Worm (Caenorhabditis elegans): ENCODE measurements around the gene epg-5.

Gene epg-5

ce11 chrII:6642651-6643167 lies 33.5 kb upstream of the epg-5 start, which contains the start of gene T19D12.6:
T19D12.6 (minus strand) TSS chrII:6643117.
- TF ChIP-seq lim-6 (tag; optimal IDR thresholded peaks at IDR 0.05) (no peak), hlh-13 (GFP tag; optimal IDR thresholded peaks at IDR 0.05) (no peak), hlh-15 (tag; optimal IDR thresholded peaks at IDR 0.05) (no peak), ref-2 (tag; optimal IDR thresholded peaks at IDR 0.05) (no peak), pqm-1 (tag; optimal IDR thresholded peaks at IDR 0.05) (no peak), hlh-30 (tag; optimal IDR thresholded peaks at IDR 0.05; ENCODE audit: insufficient read depth) (no peak), pros-1 (tag; optimal IDR thresholded peaks at IDR 0.05) (no peak), ceh-6 (GFP tag; optimal IDR thresholded peaks at IDR 0.05) (no peak), T23F11.4 (GFP tag; optimal IDR thresholded peaks at IDR 0.05) (no peak), zip-5 (tag; optimal IDR thresholded peaks at IDR 0.05) (no peak), dmd-4 (tag; optimal IDR thresholded peaks at IDR 0.05; ENCODE audit: borderline replicate concordance) (no peak), ceh-22 (tag; optimal IDR thresholded peaks at IDR 0.05) (no peak), unc-42 (tag; optimal IDR thresholded peaks at IDR 0.05) (no peak), ceh-34 (tag; optimal IDR thresholded peaks at IDR 0.05) (no peak)

ce11 chrII:6642180-6642579 lies 33.0 kb upstream of the epg-5 start:
- no peak for TF ChIP-seq hlh-6 (tag; optimal IDR thresholded peaks at IDR 0.05)
- peak; percentile 67 for TF ChIP-seq unc-42 (tag; optimal IDR thresholded peaks at IDR 0.05)

- TF ChIP-seq ceh-18 (tag; optimal IDR thresholded peaks at IDR 0.05) (no peak), tbx-2 (tag; optimal IDR thresholded peaks at IDR 0.05) (no peak), eyg-1 (tag; optimal IDR thresholded peaks at IDR 0.05) (no peak), ceh-9 (tag; optimal IDR thresholded peaks at IDR 0.05) (no peak), hlh-8 (tag; optimal IDR thresholded peaks at IDR 0.05) (no peak), nfya-1 (tag; optimal IDR thresholded peaks at IDR 0.05) (no peak), ceh-22 (tag; optimal IDR thresholded peaks at IDR 0.05) (no peak), npax-4 (tag; optimal IDR thresholded peaks at IDR 0.05) (no peak), unc-55 (GFP tag; optimal IDR thresholded peaks at IDR 0.05) (no peak), sox-4 (tag; optimal IDR thresholded peaks at IDR 0.05) (no peak), dve-1 (tag; optimal IDR thresholded peaks at IDR 0.05) (no peak), pag-3 (tag; optimal IDR thresholded peaks at IDR 0.05; ENCODE audit: borderline replicate concordance) (no peak), ref-2 (tag; optimal IDR thresholded peaks at IDR 0.05) (no peak), hlh-13 (GFP tag; optimal IDR thresholded peaks at IDR 0.05) (no peak)
Observed at ce11 chrII:6637854-6638253, 28.7 kb upstream of the epg-5 start.

ce11 chrII:6636136-6636535 lies 27.0 kb upstream of the epg-5 start, which contains the start of gene T19D12.5:
T19D12.5 (minus strand) TSS chrII:6636236.
- no peak for TF ChIP-seq pax-1 (tag; optimal IDR thresholded peaks at IDR 0.05)
- no peak for TF ChIP-seq odd-2 (tag; optimal IDR thresholded peaks at IDR 0.05)
- no peak for TF ChIP-seq ceh-18 (tag; optimal IDR thresholded peaks at IDR 0.05)
- no peak for TF ChIP-seq sdc-2 (tag; optimal IDR thresholded peaks at IDR 0.05)
- no peak for TF ChIP-seq fkh-10 (GFP tag; optimal IDR thresholded peaks at IDR 0.05)

ce11 chrII:6631995-6632394 lies 22.8 kb upstream of the epg-5 start:
- TF ChIP-seq sox-2 (GFP tag; IDR thresholded peaks at IDR 0.05) (no peak), ttx-3 (tag; optimal IDR thresholded peaks at IDR 0.05) (no peak), ahr-1 (tag; optimal IDR thresholded peaks at IDR 0.05) (no peak), pha-2 (tag; optimal IDR thresholded peaks at IDR 0.05) (no peak), ceh-30 (tag; optimal IDR thresholded peaks at IDR 0.05) (no peak), pat-9 (tag; optimal IDR thresholded peaks at IDR 0.05) (no peak), lin-11 (tag; optimal IDR thresholded peaks at IDR 0.05) (no peak), pqm-1 (tag; optimal IDR thresholded peaks at IDR 0.05) (no peak), unc-3 (GFP tag; conservative IDR thresholded peaks at IDR 0.05) (no peak), unc-3 (tag; optimal IDR thresholded peaks at IDR 0.05) (no peak), ama-1 (optimal IDR thresholded peaks at IDR 0.05) (no peak), ceh-14 (tag; optimal IDR thresholded peaks at IDR 0.05) (no peak), F13H6.1 (tag; optimal IDR thresholded peaks at IDR 0.05) (no peak), T23F11.4 (GFP tag; optimal IDR thresholded peaks at IDR 0.05) (no peak), pag-3 (tag; optimal IDR thresholded peaks at IDR 0.05; ENCODE audit: borderline replicate concordance) (no peak), elt-2 (tag; optimal IDR thresholded peaks at IDR 0.05) (no peak), ceh-2 (tag; optimal IDR thresholded peaks at IDR 0.05) (no peak), nfya-1 (tag; optimal IDR thresholded peaks at IDR 0.05) (no peak), sox-4 (tag; optimal IDR thresholded peaks at IDR 0.05) (no peak), nhr-11 (tag; optimal IDR thresholded peaks at IDR 0.05) (no peak)

Measured in whole organism, late embryonic.